Fruit fly (Drosophila melanogaster) whole organism, embryonic: ENCODE data around the gene Ykt6.

ENCODE experiments used
- BtbVII ChIP-seq: fragments of 200-800 bp; sonication (Bioruptor generic); optimal IDR thresholded peaks from 3 replicates; lab custom pipeline; 2017; ENCODE audit warnings: missing biosample characterization, mild to moderate bottlenecking, missing genetic modification characterization
- CG1602 ChIP-seq: fragments of 200-800 bp; sonication (Bioruptor generic); optimal IDR thresholded peaks from 3 replicates; lab custom pipeline; 2016; ENCODE audit warnings: missing biosample characterization, missing genetic modification characterization
- CG34224 ChIP-seq: fragments of 200-800 bp; sonication (Bioruptor generic); IDR thresholded peaks from 3 replicates; pipeline ENCODE4 v1.3.6; 2022; ENCODE audit warnings: missing biosample characterization, missing genetic modification characterization; ENCODE audit not compliant: partially characterized antibody
- CG4820 ChIP-seq: fragments of 200-800 bp; sonication (Bioruptor generic); optimal IDR thresholded peaks from 3 replicates; lab custom pipeline; 2016; ENCODE audit warnings: missing biosample characterization, missing genetic modification characterization
- CG8478 ChIP-seq: fragments of >200 bp; optimal IDR thresholded peaks from 2 replicates; lab custom pipeline; 2018
- Nf-YC ChIP-seq: fragments of 200-800 bp; optimal IDR thresholded peaks from 3 replicates; lab custom pipeline; 2019; ENCODE audit warnings: missing biosample characterization, mild to moderate bottlenecking, missing genetic modification characterization, moderate library complexity
- gro ChIP-seq: fragments of 200-800 bp; sonication (Bioruptor generic); optimal IDR thresholded peaks from 2 replicates; lab custom pipeline; 2016; ENCODE audit warnings: missing biosample characterization, missing genetic modification characterization

DNA sequence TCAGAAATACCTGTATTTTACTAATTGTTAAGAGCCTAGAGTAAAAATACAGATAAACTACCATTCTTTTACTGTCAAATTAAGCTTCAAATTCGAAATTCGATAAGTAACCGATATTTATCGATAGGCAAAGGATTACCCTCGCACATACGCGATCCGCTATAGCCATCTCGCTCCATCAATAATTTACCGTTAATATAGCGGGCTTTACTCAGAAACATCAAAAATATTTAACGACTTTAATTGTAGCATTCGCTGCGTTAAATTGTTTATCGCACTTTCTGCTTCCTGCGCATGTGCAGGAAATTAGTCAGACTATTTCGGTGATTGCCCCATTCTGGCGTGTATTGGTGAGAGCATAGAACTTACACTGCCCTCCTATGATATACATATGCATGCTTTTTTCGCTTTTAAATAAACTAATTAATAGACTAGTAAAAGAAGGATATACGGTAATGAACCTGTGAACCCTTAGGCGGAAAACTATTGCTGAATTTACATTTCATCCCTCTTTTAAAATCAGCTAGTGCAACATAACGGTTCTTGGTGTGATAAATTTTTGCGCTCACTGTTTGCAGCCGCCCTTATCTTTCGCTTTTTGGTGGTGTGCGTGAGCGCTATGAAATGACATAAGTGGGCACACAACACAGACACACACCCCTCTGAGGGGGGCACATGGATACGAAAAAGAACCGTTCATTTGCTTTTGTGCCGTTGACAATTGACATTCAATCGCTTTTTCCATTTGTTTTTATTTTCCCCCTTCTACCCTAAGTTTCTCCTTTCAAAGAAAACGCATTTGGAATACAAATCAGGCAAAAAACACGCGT lies 11.8 kb upstream of the Ykt6 start, which contains the start of the genes dpr14 and spidey:
- TF ChIP-seq CG8478 (peak; percentile 36), CG1602 (GFP tag; lab: Kevin White, UChicago) (peak; percentile 81), CG4820 (peak; percentile 81), Nf-YC (tag; lab: Kevin White, UChicago) (peak; percentile 86), CG34224 (GFP tag; lab: Robert Waterston, UW) (peak; percentile 46; the same call in 1 of the 3 replicates), gro (GFP tag; lab: Kevin White, UChicago) (peak; percentile 92), BtbVII (GFP tag; lab: Kevin White, UChicago) (peak; percentile 91)
